Worm (Caenorhabditis elegans) whole organism, young adult: Measurements from ENCODE around the gene Y66D12A.7.
A peak's percentile ranks its signal among the peaks of the same experiment; 100 is the strongest.

Experiments used
- B0035.1 ChIP-seq: sonication (generic microtip); optimal IDR thresholded peaks from 2 replicates; lab custom pipeline; 2016; ENCODE audit warnings: missing genetic modification characterization, mild to moderate bottlenecking, missing compliant biosample characterization, missing genotype, missing genetic modification reagents
- B0261.1 ChIP-seq: sonication (generic microtip); optimal IDR thresholded peaks from 2 replicates; lab custom pipeline; 2016; ENCODE audit warnings: mild to moderate bottlenecking, missing genetic modification characterization, moderate library complexity, missing compliant biosample characterization
- B0336.3 ChIP-seq: fragments of 200-800 bp; sonication (Bioruptor generic); IDR thresholded peaks from 2 replicates; pipeline ENCODE4 v1.3.6; 2022; ENCODE audit warnings: missing genetic modification characterization, missing compliant biosample characterization
- C06A6.2 ChIP-seq: fragments of 200-800 bp; sonication (Bioruptor generic); conservative IDR thresholded peaks from 2 replicates; pipeline ENCODE4 v1.3.6; 2022; ENCODE audit warnings: missing genetic modification characterization, missing compliant biosample characterization
- D2030.7 ChIP-seq: fragments of 200-800 bp; sonication (Bioruptor generic); IDR thresholded peaks from 2 replicates; pipeline ENCODE4 v1.3.6; 2022; ENCODE audit warnings: missing genetic modification reagents, missing genetic modification characterization, missing compliant biosample characterization
- F22D6.2 ChIP-seq: sonication (generic microtip); optimal IDR thresholded peaks from 2 replicates; lab custom pipeline; 2016; ENCODE audit warnings: mild to moderate bottlenecking, missing genetic modification characterization, missing compliant biosample characterization
- F23B12.7 ChIP-seq: sonication (generic microtip); optimal IDR thresholded peaks from 2 replicates; lab custom pipeline; 2017; ENCODE audit warnings: missing genetic modification characterization, mild to moderate bottlenecking, missing compliant biosample characterization, antibody characterized with exemption, moderate library complexity; ENCODE audit not compliant: insufficient read depth
- F39B2.1 ChIP-seq: fragments of 200-800 bp; sonication (Bioruptor generic); IDR thresholded peaks from 2 replicates; pipeline ENCODE4 v1.3.6; 2022; ENCODE audit warnings: missing genetic modification reagents, missing genetic modification characterization, missing compliant biosample characterization
- F52B5.7 ChIP-seq: sonication (generic microtip); optimal IDR thresholded peaks from 2 replicates; lab custom pipeline; 2016; ENCODE audit warnings: mild to moderate bottlenecking, missing genetic modification characterization, missing compliant biosample characterization
- K11D2.4 ChIP-seq: fragments of 200-800 bp; sonication (Bioruptor generic); IDR thresholded peaks from 2 replicates; pipeline ENCODE4 v1.3.6; 2022; ENCODE audit warnings: missing genetic modification reagents, missing genetic modification characterization, missing compliant biosample characterization
- T26A5.8 ChIP-seq: sonication (generic microtip); optimal IDR thresholded peaks from 2 replicates; lab custom pipeline; 2016; ENCODE audit warnings: missing genetic modification characterization, missing compliant biosample characterization
- Y53F4B.3 ChIP-seq: fragments of 200-800 bp; sonication (Bioruptor generic); IDR thresholded peaks from 2 replicates; pipeline ENCODE4 v1.3.6; 2022; ENCODE audit warnings: missing genetic modification reagents, missing genetic modification characterization, missing compliant biosample characterization
- Y79H2A.3 ChIP-seq: fragments of 200-800 bp; sonication (Bioruptor generic); conservative IDR thresholded peaks from 2 replicates; pipeline ENCODE4 v1.3.6; 2022; ENCODE audit warnings: missing genetic modification reagents, missing genetic modification characterization, missing compliant biosample characterization
- Y95B8A.8 ChIP-seq: fragments of 200-800 bp; sonication (Bioruptor generic); IDR thresholded peaks from 2 replicates; pipeline ENCODE4 v1.3.6; 2022; ENCODE audit warnings: missing genetic modification reagents, missing genetic modification characterization, missing compliant biosample characterization
- akir-1 ChIP-seq: fragments of 200-800 bp; sonication (Bioruptor generic); optimal IDR thresholded peaks from 2 replicates; lab custom pipeline; 2018; ENCODE audit warnings: mild to moderate bottlenecking, missing genetic modification characterization, moderate library complexity, missing compliant biosample characterization
- aptf-2 ChIP-seq: fragments of 200-800 bp; sonication (Bioruptor generic); conservative IDR thresholded peaks from 2 replicates; pipeline ENCODE4 v1.3.6; 2022; ENCODE audit warnings: missing genetic modification reagents, missing genetic modification characterization, missing compliant biosample characterization
- aptf-3 ChIP-seq: fragments of 200-800 bp; sonication (Bioruptor generic); IDR thresholded peaks from 2 replicates; pipeline ENCODE4 v1.3.6; 2022; ENCODE audit warnings: missing genetic modification characterization, missing compliant biosample characterization
- athp-1 ChIP-seq: sonication (generic microtip); optimal IDR thresholded peaks from 2 replicates; lab custom pipeline; 2017; ENCODE audit warnings: mild to moderate bottlenecking, missing genetic modification characterization, missing compliant biosample characterization
- dpff-1 ChIP-seq: sonication (generic microtip); optimal IDR thresholded peaks from 2 replicates; lab custom pipeline; 2017; ENCODE audit warnings: mild to moderate bottlenecking, missing genetic modification characterization, missing compliant biosample characterization
- dpl-1 ChIP-seq: fragments of 150-350 bp; optimal IDR thresholded peaks from 2 replicates; lab custom pipeline; 2014; ENCODE audit warnings: missing biosample characterization, missing genetic modification reagents, missing genetic modification characterization
- efl-1 ChIP-seq: fragments of 150-350 bp; optimal IDR thresholded peaks from 2 replicates; lab custom pipeline; 2014; ENCODE audit warnings: missing biosample characterization, missing genetic modification reagents, missing genetic modification characterization
- egl-18 ChIP-seq: fragments of 200-800 bp; sonication (Bioruptor generic); IDR thresholded peaks from 2 replicates; pipeline ENCODE4 v1.3.6; 2022; ENCODE audit warnings: missing genetic modification reagents, missing genetic modification characterization, missing compliant biosample characterization
- hlh-12 ChIP-seq: sonication (generic microtip); optimal IDR thresholded peaks from 2 replicates; lab custom pipeline; 2016; ENCODE audit warnings: missing genetic modification characterization, missing compliant biosample characterization
- hrde-1 ChIP-seq: sonication (generic microtip); optimal IDR thresholded peaks from 2 replicates; lab custom pipeline; 2016; ENCODE audit warnings: missing genetic modification characterization, mild to moderate bottlenecking, missing compliant biosample characterization, moderate library complexity, missing genotype, missing genetic modification reagents, borderline replicate concordance
- lag-1 ChIP-seq: fragments of 200-800 bp; sonication (Bioruptor generic); IDR thresholded peaks from 2 replicates; pipeline ENCODE4 v1.3.6; 2022; ENCODE audit warnings: missing genetic modification reagents, missing genetic modification characterization, missing compliant biosample characterization
- let-526 ChIP-seq: fragments of 200-800 bp; sonication (Bioruptor generic); IDR thresholded peaks from 2 replicates; pipeline ENCODE4 v1.3.6; 2022; ENCODE audit warnings: missing genetic modification reagents, missing genetic modification characterization, missing compliant biosample characterization
- let-607 ChIP-seq, 2 experiments: fragments of 200-800 bp in 1 of 2; sonication (Bioruptor generic) in 1 of 2; sonication (generic microtip) in 1 of 2; optimal IDR thresholded peaks; 2 replicates each; lab custom pipeline; 2016 to 2018; ENCODE audit warnings: mild to moderate bottlenecking in 2 of 2, missing compliant biosample characterization in 2 of 2, missing genetic modification characterization in 2 of 2, moderate library complexity in 2 of 2, missing genotype in 1 of 2
- lin-35 ChIP-seq, 3 experiments: fragments of 150-350 bp in 2 of 3; sonication (generic microtip) in 1 of 3; optimal IDR thresholded peaks; 2 replicates each; lab custom pipeline; 2014 to 2018; ENCODE audit warnings: missing biosample characterization in 3 of 3, missing genetic modification characterization in 3 of 3, missing genetic modification reagents in 3 of 3
- lin-54 ChIP-seq: fragments of 200-800 bp; sonication (Bioruptor generic); optimal IDR thresholded peaks from 2 replicates; lab custom pipeline; 2018; ENCODE audit warnings: mild to moderate bottlenecking, missing genetic modification characterization, missing compliant biosample characterization
- mcd-1 ChIP-seq: fragments of 200-800 bp; sonication (Bioruptor generic); IDR thresholded peaks from 2 replicates; pipeline ENCODE4 v1.3.6; 2022; ENCODE audit warnings: missing genetic modification reagents, missing genetic modification characterization, missing compliant biosample characterization
- mel-28 ChIP-seq: sonication (generic microtip); optimal IDR thresholded peaks from 2 replicates; lab custom pipeline; 2016; ENCODE audit warnings: borderline replicate concordance, mild to moderate bottlenecking, missing genetic modification characterization, missing compliant biosample characterization
- mxl-1 ChIP-seq: sonication (generic microtip); optimal IDR thresholded peaks from 2 replicates; lab custom pipeline; 2016; ENCODE audit warnings: missing genetic modification characterization, missing compliant biosample characterization
- nhr-179 ChIP-seq: sonication (generic microtip); optimal IDR thresholded peaks from 2 replicates; lab custom pipeline; 2016; ENCODE audit warnings: mild to moderate bottlenecking, missing genetic modification characterization, missing compliant biosample characterization
- snpc-4 ChIP-seq, 5 experiments: fragments of 150-350 bp in 1 of 5; sonication (generic microtip) in 4 of 5; optimal IDR thresholded peaks; 2 replicates each; lab custom pipeline; 2014 to 2018; ENCODE audit warnings: missing genetic modification characterization in 5 of 5, missing biosample characterization in 3 of 5, antibody characterized with exemption in 2 of 5, mild to moderate bottlenecking in 2 of 5, missing compliant biosample characterization in 2 of 5, missing genotype in 2 of 5, moderate library complexity in 2 of 5, missing genetic modification reagents in 1 of 5
- sptf-2 ChIP-seq: fragments of 200-800 bp; sonication (Bioruptor generic); optimal IDR thresholded peaks from 2 replicates; lab custom pipeline; 2018; ENCODE audit warnings: mild to moderate bottlenecking, missing genetic modification characterization, missing compliant biosample characterization
- tbx-9 ChIP-seq: sonication (generic microtip); optimal IDR thresholded peaks from 2 replicates; lab custom pipeline; 2016; ENCODE audit warnings: borderline replicate concordance, missing genetic modification characterization, inconsistent platforms, missing compliant biosample characterization
- unc-62 ChIP-seq: fragments of 150-350 bp; optimal IDR thresholded peaks from 2 replicates; lab custom pipeline; 2014; ENCODE audit warnings: missing biosample characterization, missing genetic modification reagents, missing genetic modification characterization
- zfh-2 ChIP-seq: fragments of 200-800 bp; sonication (Bioruptor generic); conservative IDR thresholded peaks from 2 replicates; pipeline ENCODE4 v1.3.6; 2022; ENCODE audit warnings: missing genetic modification reagents, missing genetic modification characterization, missing compliant biosample characterization
- ztf-18 ChIP-seq: sonication (generic microtip); optimal IDR thresholded peaks from 2 replicates; lab custom pipeline; 2016; ENCODE audit warnings: missing genotype, mild to moderate bottlenecking, missing genetic modification characterization, missing compliant biosample characterization
- ztf-25 ChIP-seq: fragments of 200-800 bp; sonication (Bioruptor generic); IDR thresholded peaks from 2 replicates; pipeline ENCODE4 v1.3.6; 2022; ENCODE audit warnings: missing genetic modification reagents, missing genetic modification characterization, missing compliant biosample characterization
- ztf-6 ChIP-seq: fragments of 200-800 bp; sonication (Bioruptor generic); IDR thresholded peaks from 2 replicates; pipeline ENCODE4 v1.3.6; 2022; ENCODE audit warnings: missing genetic modification reagents, missing genetic modification characterization, missing compliant biosample characterization

Gene Y66D12A.7

DNA sequence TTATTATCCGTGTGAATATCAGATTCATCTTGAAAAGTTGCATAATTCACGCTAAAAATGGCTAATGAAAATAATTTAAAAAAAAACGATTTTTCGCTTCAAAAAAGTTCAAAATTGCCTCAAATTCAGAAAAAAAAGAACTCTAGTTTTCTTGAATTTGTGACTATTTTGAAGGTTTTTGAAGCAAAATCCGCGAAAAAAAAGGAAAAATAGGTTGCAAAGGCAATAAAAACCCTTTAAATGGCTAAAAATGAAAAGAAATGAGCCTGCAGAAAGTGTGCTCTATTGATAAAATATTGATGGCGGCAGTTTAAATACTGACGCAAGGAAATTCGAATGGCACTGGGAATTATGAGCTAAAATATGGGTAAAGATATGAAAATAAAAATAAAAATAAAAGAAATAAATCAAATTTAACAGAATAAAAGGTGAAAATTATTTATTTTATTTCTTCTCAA lies at the start of gene Y66D12A.7:
TSS of gene Y66D12A.7 (minus strand) at position 51 of the 458 bp plus-strand sequence.
- TF ChIP-seq lin-54 (GFP tag; lab: Kevin White, UChicago) (peak; percentile 79), aptf-2 (GFP tag; lab: Robert Waterston, UW) (no peak), Y79H2A.3 (GFP tag; lab: Robert Waterston, UW) (no peak), F39B2.1 (GFP tag; lab: Robert Waterston, UW) (no peak), D2030.7 (GFP tag; lab: Robert Waterston, UW) (0 out of 2 replicates have a peak, but pooled peaks have one; percentile 17), K11D2.4 (GFP tag; lab: Robert Waterston, UW) (no peak), hrde-1 (tag; lab: Kevin White, UChicago) (no peak), unc-62 (GFP tag; lab: Kevin White, UChicago) (no peak), B0035.1 (tag; lab: Kevin White, UChicago) (no peak), F52B5.7 (tag; lab: Kevin White, UChicago) (no peak), egl-18 (no peak), mxl-1 (no peak), efl-1 (GFP tag; lab: Kevin White, UChicago) (peak; percentile 67), B0336.3 (GFP tag; lab: Robert Waterston, UW) (0 out of 2 replicates have a peak, but pooled peaks have one; percentile 13), Y95B8A.8 (GFP tag; lab: Robert Waterston, UW) (no peak), lin-35 (GFP tag; optimal IDR thresholded peaks at IDR 0.05; lab: Kevin White, UChicago) (peak in 1 of 3 experiments; percentile 17), lag-1 (no peak), akir-1 (GFP tag; lab: Kevin White, UChicago) (no peak), mcd-1 (GFP tag; lab: Robert Waterston, UW) (peak; percentile 73), ztf-6 (GFP tag; lab: Robert Waterston, UW) (no peak), dpl-1 (GFP tag; lab: Kevin White, UChicago) (peak; percentile 5), athp-1 (tag; lab: Kevin White, UChicago) (peak; percentile 62)

DNA sequence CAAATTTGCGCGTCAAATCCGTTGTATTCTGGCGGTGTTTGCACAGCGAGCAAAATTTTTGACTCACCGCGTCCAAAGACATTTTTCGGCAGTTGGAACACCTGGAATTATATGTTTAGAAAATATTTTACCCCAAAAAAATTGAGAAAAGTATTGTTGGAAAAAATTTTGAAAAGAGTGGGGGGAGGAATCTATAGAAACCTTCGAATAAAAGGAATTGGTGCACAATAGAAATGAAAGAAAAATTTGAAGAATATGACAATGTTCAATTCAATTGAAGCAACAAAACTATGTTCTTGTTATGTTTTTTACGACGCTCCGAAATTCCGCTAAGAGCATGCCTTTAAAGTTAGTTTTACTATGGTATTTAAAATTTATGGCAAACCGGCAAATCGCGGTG lies 49.1 kb upstream of the Y66D12A.7 start, which contains the start of gene Y66A7A.7:
TSS of gene Y66A7A.7 (minus strand) at position 101 of the 400 bp plus-strand sequence.
- TF ChIP-seq mel-28 (tag; lab: Kevin White, UChicago) (no peak), B0261.1 (tag; lab: Kevin White, UChicago) (no peak), B0035.1 (tag; lab: Kevin White, UChicago) (no peak), hlh-12 (tag; lab: Kevin White, UChicago) (no peak), let-526 (GFP tag; lab: Robert Waterston, UW) (no peak), ztf-18 (tag; lab: Kevin White, UChicago) (no peak), aptf-3 (GFP tag; lab: Robert Waterston, UW) (no peak), F22D6.2 (no peak), dpff-1 (tag; lab: Kevin White, UChicago) (no peak), F39B2.1 (GFP tag; lab: Robert Waterston, UW) (no peak), let-607 (tag; optimal IDR thresholded peaks at IDR 0.05; lab: Kevin White, UChicago) (no peak), F23B12.7 (tag; lab: Kevin White, UChicago) (no peak), ztf-25 (GFP tag; lab: Robert Waterston, UW) (no peak), Y53F4B.3 (GFP tag; lab: Robert Waterston, UW) (no peak), tbx-9 (tag; lab: Kevin White, UChicago) (no peak)

DNA sequence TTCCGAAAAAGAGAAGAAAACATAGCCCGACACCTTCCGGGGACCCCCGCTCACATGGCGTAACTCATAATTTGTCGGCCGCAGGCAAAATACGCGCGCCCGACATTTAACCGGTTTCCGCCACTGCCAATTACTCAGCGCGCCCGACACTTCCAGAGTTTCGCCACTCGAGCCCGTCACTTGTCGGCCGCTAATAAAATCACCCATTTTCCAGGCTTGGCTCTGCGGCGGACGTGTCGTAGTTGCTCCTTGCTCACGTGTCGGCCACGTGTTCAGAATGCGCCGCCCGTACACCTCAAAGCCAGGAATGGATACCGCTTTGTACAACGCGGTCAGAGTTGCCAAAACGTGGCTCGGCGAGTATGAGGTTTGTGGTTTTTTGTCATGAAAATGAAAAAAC lies 47.4 kb upstream of the Y66D12A.7 start:
- TF ChIP-seq nhr-179 (tag; lab: Kevin White, UChicago) (no peak), C06A6.2 (no peak), snpc-4 (GFP tag; optimal IDR thresholded peaks at IDR 0.05; lab: Kevin White, UChicago) (no peak), snpc-4 (tag; optimal IDR thresholded peaks at IDR 0.05; lab: Kevin White, UChicago) (peak; percentile 8 to 59 (median 33)), mcd-1 (GFP tag; lab: Robert Waterston, UW) (peak; percentile 30; the same call in 1 of the 2 replicates), T26A5.8 (no peak), Y53F4B.3 (GFP tag; lab: Robert Waterston, UW) (no peak), sptf-2 (peak; percentile 2), zfh-2 (GFP tag; lab: Robert Waterston, UW) (peak; percentile 67)
